Worm (Caenorhabditis elegans): ENCODE data around the gene csb-1.

ce11 chrX:15831537-15831936, 34.2 kb downstream of the csb-1 start:
- TF ChIP-seq ztf-16 (tag; optimal IDR thresholded peaks at IDR 0.05) (no peak), ama-1 (optimal IDR thresholded peaks at IDR 0.05) (no peak)

All from whole organism, late embryonic.